Fruit fly (Drosophila melanogaster) whole organism, embryonic: ENCODE data around the gene Kap3.

Source experiments
- Asciz ChIP-seq: fragments of 200-800 bp; sonication (Bioruptor generic); optimal IDR thresholded peaks from 2 replicates; lab custom pipeline; 2017; ENCODE audit warnings: missing biosample characterization, mild to moderate bottlenecking, missing genetic modification characterization, missing genetic modification reagents
- Bteb2 ChIP-seq: fragments of 200-800 bp; sonication (Bioruptor generic); optimal IDR thresholded peaks from 2 replicates; lab custom pipeline; 2016; ENCODE audit warnings: missing biosample characterization, missing genetic modification characterization
- CG10462 ChIP-seq: fragments of 200-800 bp; sonication (Bioruptor generic); optimal IDR thresholded peaks from 2 replicates; lab custom pipeline; 2016; ENCODE audit warnings: missing biosample characterization, missing genetic modification characterization
- CG11398 ChIP-seq: fragments of 200-800 bp; sonication (Bioruptor generic); optimal IDR thresholded peaks from 2 replicates; lab custom pipeline; 2016; ENCODE audit warnings: missing biosample characterization, missing genetic modification characterization
- CG1233 ChIP-seq: fragments of 200-800 bp; sonication (Bioruptor generic); optimal IDR thresholded peaks from 4 replicates; lab custom pipeline; 2018; ENCODE audit warnings: missing biosample characterization, mild to moderate bottlenecking, missing genetic modification characterization
- CG13296 ChIP-seq: fragments of 200-800 bp; sonication (Bioruptor generic); optimal IDR thresholded peaks from 3 replicates; lab custom pipeline; 2018; ENCODE audit warnings: missing biosample characterization, mild to moderate bottlenecking, missing genetic modification characterization
- CG16813 ChIP-seq: fragments of 200-800 bp; sonication (Bioruptor generic); IDR thresholded peaks from 3 replicates; pipeline ENCODE4 v1.3.6; 2022; ENCODE audit warnings: missing biosample characterization, missing genetic modification characterization; ENCODE audit not compliant: partially characterized antibody
- CG16863 ChIP-seq: fragments of 200-800 bp; sonication (Bioruptor generic); optimal IDR thresholded peaks from 3 replicates; lab custom pipeline; 2016; ENCODE audit warnings: missing biosample characterization, missing genetic modification characterization
- CG18599 ChIP-seq: fragments of 200-800 bp; sonication (Bioruptor generic); optimal IDR thresholded peaks from 3 replicates; lab custom pipeline; 2017; ENCODE audit warnings: missing biosample characterization, missing genetic modification characterization, mild to moderate bottlenecking, moderate library complexity, missing genetic modification reagents
- CG2120 ChIP-seq: fragments of 200-800 bp; sonication (Bioruptor generic); optimal IDR thresholded peaks from 3 replicates; lab custom pipeline; 2016; ENCODE audit warnings: missing biosample characterization, missing genetic modification characterization
- CG32532 ChIP-seq: fragments of 200-800 bp; sonication (Bioruptor generic); IDR thresholded peaks from 2 replicates; pipeline ENCODE4 v1.3.6; 2022; ENCODE audit warnings: missing biosample characterization, missing genetic modification characterization
- CG32767 ChIP-seq: fragments of 200-800 bp; sonication (Bioruptor generic); IDR thresholded peaks from 2 replicates; pipeline ENCODE4 v1.3.6; 2022; ENCODE audit warnings: missing biosample characterization, missing genetic modification characterization
- CG34376 ChIP-seq: fragments of 200-800 bp; sonication (Bioruptor generic); optimal IDR thresholded peaks from 2 replicates; lab custom pipeline; 2018; ENCODE audit warnings: missing biosample characterization, mild to moderate bottlenecking, missing genetic modification characterization
- CG4617 ChIP-seq: fragments of 200-800 bp; sonication (Bioruptor generic); optimal IDR thresholded peaks from 3 replicates; lab custom pipeline; 2016; ENCODE audit warnings: missing biosample characterization, missing genetic modification characterization, borderline replicate concordance
- CG4707 ChIP-seq: fragments of 200-800 bp; sonication (Bioruptor generic); optimal IDR thresholded peaks from 2 replicates; lab custom pipeline; 2018; ENCODE audit warnings: missing biosample characterization, mild to moderate bottlenecking, missing genetic modification characterization, moderate library complexity
- CG6791 ChIP-seq: fragments of 200-800 bp; sonication (Bioruptor generic); IDR thresholded peaks from 3 replicates; pipeline ENCODE4 v1.3.6; 2022; ENCODE audit warnings: missing biosample characterization, missing genetic modification characterization; ENCODE audit not compliant: partially characterized antibody
- CG6813 ChIP-seq: fragments of 200-800 bp; sonication (Bioruptor generic); optimal IDR thresholded peaks from 2 replicates; lab custom pipeline; 2017; ENCODE audit warnings: missing biosample characterization, missing genetic modification characterization, mild to moderate bottlenecking, moderate library complexity, missing genetic modification reagents
- CG7357 ChIP-seq: fragments of 200-800 bp; sonication (Bioruptor generic); IDR thresholded peaks from 3 replicates; pipeline ENCODE4 v1.3.6; 2022; ENCODE audit warnings: missing biosample characterization, missing genetic modification characterization
- CG7745 ChIP-seq: fragments of 200-800 bp; sonication (Bioruptor generic); optimal IDR thresholded peaks from 2 replicates; lab custom pipeline; 2018; ENCODE audit warnings: missing biosample characterization, mild to moderate bottlenecking, missing genetic modification characterization, moderate library complexity
- CG8290 ChIP-seq, 3 experiments: fragments of 200-800 bp; sonication (Bioruptor generic); optimal IDR thresholded peaks; 2 replicates each; lab custom pipeline; 2016 to 2019; ENCODE audit warnings: missing biosample characterization in 3 of 3, missing genetic modification characterization in 3 of 3, mild to moderate bottlenecking in 2 of 3, moderate library complexity in 1 of 3
- CG9876 ChIP-seq: fragments of 200-800 bp; sonication (Bioruptor generic); optimal IDR thresholded peaks from 2 replicates; lab custom pipeline; 2016; ENCODE audit warnings: missing biosample characterization, missing genetic modification characterization
- E2f2 ChIP-seq: fragments of 200-800 bp; sonication (Bioruptor generic); IDR thresholded peaks from 2 replicates; pipeline ENCODE4 v1.3.6; 2022; ENCODE audit warnings: missing biosample characterization, missing genetic modification characterization
- Elba2 ChIP-seq: fragments of 200-800 bp; sonication (Bioruptor generic); optimal IDR thresholded peaks from 3 replicates; lab custom pipeline; 2016; ENCODE audit warnings: missing biosample characterization, missing genetic modification characterization
- H15 ChIP-seq: fragments of 200-800 bp; sonication (Bioruptor generic); IDR thresholded peaks from 3 replicates; pipeline ENCODE4 v1.3.6; 2022; ENCODE audit warnings: missing biosample characterization, missing genetic modification characterization
- HmgZ ChIP-seq: fragments of 200-800 bp; sonication (Bioruptor generic); optimal IDR thresholded peaks from 2 replicates; lab custom pipeline; 2018; ENCODE audit warnings: missing biosample characterization, mild to moderate bottlenecking, missing genetic modification characterization
- MTF-1 ChIP-seq: fragments of 200-800 bp; sonication (Bioruptor generic); optimal IDR thresholded peaks from 2 replicates; lab custom pipeline; 2018; ENCODE audit warnings: missing biosample characterization, mild to moderate bottlenecking, missing genetic modification characterization, borderline replicate concordance
- Max ChIP-seq: fragments of 200-800 bp; sonication (Bioruptor generic); optimal IDR thresholded peaks from 2 replicates; lab custom pipeline; 2016; ENCODE audit warnings: missing biosample characterization, mild to moderate bottlenecking, missing genetic modification characterization
- Mes4 ChIP-seq: fragments of 200-800 bp; sonication (Bioruptor generic); optimal IDR thresholded peaks from 2 replicates; lab custom pipeline; 2016; ENCODE audit warnings: missing biosample characterization, missing genetic modification characterization
- NFAT ChIP-seq: fragments of 200-800 bp; sonication (Bioruptor generic); IDR thresholded peaks from 2 replicates; pipeline ENCODE4 v1.3.6; 2022; ENCODE audit warnings: missing biosample characterization, missing genetic modification characterization
- Poxn ChIP-seq: fragments of 200-800 bp; sonication (Bioruptor generic); IDR thresholded peaks from 2 replicates; pipeline ENCODE4 v1.3.6; 2022; ENCODE audit warnings: missing biosample characterization, missing genetic modification characterization
- al ChIP-seq: fragments of 200-800 bp; sonication (Bioruptor generic); IDR thresholded peaks from 2 replicates; pipeline ENCODE4 v1.3.6; 2022; ENCODE audit warnings: missing biosample characterization, missing genetic modification characterization
- caup ChIP-seq: fragments of 200-800 bp; sonication (Bioruptor generic); optimal IDR thresholded peaks from 3 replicates; lab custom pipeline; 2017; ENCODE audit warnings: missing biosample characterization, mild to moderate bottlenecking, missing genetic modification characterization, moderate library complexity; ENCODE audit not compliant: severe bottlenecking
- dpn ChIP-seq, 2 experiments: fragments of 200-800 bp; sonication (Bioruptor generic); optimal IDR thresholded peaks; 3 replicates each; lab custom pipeline; 2016; ENCODE audit warnings: missing biosample characterization in 2 of 2, missing genetic modification characterization in 2 of 2
- en ChIP-seq: fragments of 200-800 bp; sonication (Bioruptor generic); optimal IDR thresholded peaks from 2 replicates; lab custom pipeline; 2016; ENCODE audit warnings: missing biosample characterization, missing genetic modification characterization
- grau ChIP-seq: fragments of 200-800 bp; optimal IDR thresholded peaks from 3 replicates; lab custom pipeline; 2019; ENCODE audit warnings: missing biosample characterization, mild to moderate bottlenecking, missing genetic modification characterization, moderate library complexity
- ind ChIP-seq: fragments of 200-800 bp; sonication (Bioruptor generic); optimal IDR thresholded peaks from 3 replicates; lab custom pipeline; 2016; ENCODE audit warnings: missing biosample characterization, missing genetic modification characterization
- inv ChIP-seq: fragments of 200-800 bp; sonication (Bioruptor generic); IDR thresholded peaks from 2 replicates; pipeline ENCODE4 v1.3.6; 2022; ENCODE audit warnings: missing biosample characterization, missing genetic modification characterization; ENCODE audit not compliant: partially characterized antibody
- lab ChIP-seq: fragments of 200-800 bp; sonication (Bioruptor generic); optimal IDR thresholded peaks from 3 replicates; lab custom pipeline; 2017; ENCODE audit warnings: missing biosample characterization, missing genetic modification characterization, mild to moderate bottlenecking, moderate library complexity, missing genetic modification reagents
- mam ChIP-seq: fragments of 200-800 bp; sonication (Bioruptor generic); optimal IDR thresholded peaks from 3 replicates; lab custom pipeline; 2016; ENCODE audit warnings: missing biosample characterization, missing genetic modification characterization
- mld ChIP-seq: fragments of 200-800 bp; sonication (Bioruptor generic); IDR thresholded peaks from 3 replicates; pipeline ENCODE4 v1.3.6; 2022; ENCODE audit warnings: missing biosample characterization, missing genetic modification characterization; ENCODE audit not compliant: partially characterized antibody
- pita ChIP-seq: fragments of 200-800 bp; sonication (Bioruptor generic); optimal IDR thresholded peaks from 2 replicates; lab custom pipeline; 2017; ENCODE audit warnings: missing biosample characterization, mild to moderate bottlenecking, missing genetic modification characterization
- sens ChIP-seq: fragments of 200-800 bp; sonication (Bioruptor generic); peaks from one replicate; lab custom pipeline; 2016; ENCODE audit warnings: missing biosample characterization, missing genetic modification characterization
- sens-2 ChIP-seq: fragments of 200-800 bp; sonication (Bioruptor generic); IDR thresholded peaks from 2 replicates; pipeline ENCODE4 v1.3.6; 2022; ENCODE audit warnings: missing biosample characterization, missing genetic modification characterization
- seq ChIP-seq: fragments of 200-800 bp; sonication (Bioruptor generic); IDR thresholded peaks from 2 replicates; pipeline ENCODE4 v1.3.6; 2022; ENCODE audit warnings: missing biosample characterization, missing genetic modification characterization
- sob ChIP-seq: fragments of 200-800 bp; sonication (Bioruptor generic); IDR thresholded peaks from 2 replicates; pipeline ENCODE4 v1.3.6; 2022; ENCODE audit warnings: missing biosample characterization, missing genetic modification characterization
- sr ChIP-seq: fragments of 200-800 bp; sonication (Bioruptor generic); IDR thresholded peaks from 3 replicates; pipeline ENCODE4 v1.3.6; 2022; ENCODE audit warnings: missing biosample characterization, missing genetic modification characterization
- ttk ChIP-seq: fragments of 200-800 bp; sonication (Bioruptor generic); IDR thresholded peaks from 2 replicates; pipeline ENCODE4 v2.1.2; 2022; ENCODE audit warnings: missing biosample characterization, missing genetic modification characterization
- vvl ChIP-seq: fragments of 200-800 bp; sonication (Bioruptor generic); IDR thresholded peaks from 2 replicates; pipeline ENCODE4 v1.3.6; 2022; ENCODE audit warnings: missing biosample characterization, missing genetic modification characterization

Gene Kap3

DNA sequence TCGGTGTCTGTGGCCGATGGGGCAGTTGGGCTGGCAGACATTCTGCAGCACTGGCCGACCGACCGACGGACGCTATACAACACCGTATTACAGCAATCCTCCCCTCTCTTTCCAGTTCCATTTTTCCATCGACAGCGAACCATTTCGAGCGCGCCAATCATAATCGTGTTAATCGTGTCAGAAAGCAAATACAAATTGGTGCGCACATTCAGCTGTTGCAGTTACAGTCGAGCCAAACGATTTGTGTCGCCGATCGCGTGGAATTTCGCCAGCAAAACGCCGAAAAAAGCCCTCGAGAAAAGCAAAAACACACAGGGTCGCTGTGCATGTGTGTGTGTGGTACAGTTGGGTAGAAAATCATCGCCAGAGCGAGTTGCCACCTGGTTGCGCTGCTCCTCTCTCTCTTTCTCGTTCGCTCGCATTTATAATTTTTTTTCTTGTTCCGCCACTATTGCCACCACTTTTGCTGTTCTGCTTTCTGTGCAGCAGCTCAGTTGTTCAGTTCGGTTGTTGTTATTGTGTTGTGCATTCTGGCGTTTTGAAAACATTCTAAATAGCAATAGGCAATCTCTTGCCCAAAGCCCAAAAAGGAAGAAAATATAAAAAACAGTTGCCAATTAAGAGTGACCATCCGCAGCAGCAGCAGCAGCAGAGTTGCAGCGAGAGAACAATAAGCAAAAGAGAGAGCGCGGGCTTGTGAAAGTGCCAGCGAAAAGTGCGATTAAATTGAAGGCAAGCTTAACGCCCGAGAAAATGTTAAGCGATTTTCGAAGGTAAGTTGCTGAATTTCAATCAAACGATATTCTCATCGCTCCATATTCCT, 10.8 kb upstream of the Kap3 start, which contains the start of gene CG1737 (continued):
- no peak for TF ChIP-seq ind (GFP tag; lab: Kevin White, UChicago)
- TF ChIP-seq sens-2 (GFP tag; lab: Robert Waterston, UW): no peak
- TF ChIP-seq CG1233: no peak
- peak; percentile 44 for TF ChIP-seq CG4617 (GFP tag; lab: Kevin White, UChicago)
- TF ChIP-seq H15: no peak
- no peak for TF ChIP-seq Poxn
- no peak for TF ChIP-seq CG4707 (GFP tag; lab: Kevin White, UChicago)
- TF ChIP-seq CG32532: no peak; the same call in 1 of the 2 replicates
- TF ChIP-seq Mes4 (GFP tag; lab: Kevin White, UChicago): no peak
- TF ChIP-seq HmgZ (tag; lab: Kevin White, UChicago): peak; percentile 11
- peak; percentile 37; the same call in 1 of the 2 replicates for TF ChIP-seq E2f2
- no peak for TF ChIP-seq ttk
- TF ChIP-seq mld: no peak
- no peak for TF ChIP-seq Elba2 (GFP tag; lab: Kevin White, UChicago)
- no peak for TF ChIP-seq CG13296 (GFP tag; lab: Kevin White, UChicago)
- TF ChIP-seq CG6791: no peak
- TF ChIP-seq inv (GFP tag; lab: Robert Waterston, UW): no peak
- TF ChIP-seq MTF-1 (GFP tag; lab: Kevin White, UChicago): no peak
- TF ChIP-seq en (GFP tag; lab: Kevin White, UChicago): no peak
- no peak for TF ChIP-seq Max (GFP tag; lab: Kevin White, UChicago)
- TF ChIP-seq sr: no peak
- TF ChIP-seq caup: no peak
- TF ChIP-seq CG16813 (GFP tag; lab: Robert Waterston, UW): no peak
- peak; percentile 55 for TF ChIP-seq CG18599 (GFP tag; lab: Kevin White, UChicago)
- TF ChIP-seq NFAT (GFP tag; lab: Robert Waterston, UW): peak; percentile 43; the same call in 1 of the 2 replicates
- peak; percentile 50 for TF ChIP-seq lab
- no peak for TF ChIP-seq grau (tag; lab: Kevin White, UChicago)
- peak; percentile 10 for TF ChIP-seq CG2120 (GFP tag; lab: Kevin White, UChicago)
- no peak for TF ChIP-seq dpn (GFP tag; optimal IDR thresholded peaks at IDR 0.05; lab: Kevin White, UChicago)
- TF ChIP-seq Asciz (GFP tag; lab: Kevin White, UChicago): no peak
- no peak for TF ChIP-seq CG11398 (GFP tag; lab: Kevin White, UChicago)
- TF ChIP-seq CG7357 (GFP tag; lab: Robert Waterston, UW): no peak
- peak; percentile 8 for TF ChIP-seq mam
- TF ChIP-seq CG34376 (GFP tag; lab: Kevin White, UChicago): peak; percentile 30
- no peak for TF ChIP-seq CG9876 (GFP tag; lab: Kevin White, UChicago)
- TF ChIP-seq CG8290 (GFP tag; optimal IDR thresholded peaks at IDR 0.05; lab: Kevin White, UChicago): no peak
- TF ChIP-seq CG8290 (tag; optimal IDR thresholded peaks at IDR 0.05; lab: Kevin White, UChicago): peak in 1 of 2 experiments; percentile 76
- 0 out of 2 replicates have a peak, but pooled peaks have one; percentile 9 for TF ChIP-seq seq (GFP tag; lab: Robert Waterston, UW)
- TF ChIP-seq CG10462 (GFP tag; lab: Kevin White, UChicago): no peak
- no peak for TF ChIP-seq CG16863 (GFP tag; lab: Kevin White, UChicago)
- TF ChIP-seq al (GFP tag; lab: Robert Waterston, UW): no peak
- TF ChIP-seq CG32767 (GFP tag; lab: Robert Waterston, UW): 0 out of 2 replicates have a peak, but pooled peaks have one; percentile 17
- peak; percentile 44 for TF ChIP-seq sens
- no peak for TF ChIP-seq pita (GFP tag; lab: Kevin White, UChicago)
- no peak for TF ChIP-seq CG7745 (tag; lab: Kevin White, UChicago)
- no peak for TF ChIP-seq Bteb2 (GFP tag; lab: Kevin White, UChicago)
- no peak for TF ChIP-seq CG6813 (GFP tag; lab: Kevin White, UChicago)
- peak; percentile 10; the same call in 1 of the 2 replicates for TF ChIP-seq vvl
- TF ChIP-seq sob (GFP tag; lab: Robert Waterston, UW): peak; percentile 41
